Fruit fly (Drosophila melanogaster) whole organism, embryonic: Measurements from ENCODE around the gene CG4653.

Experiments used
- Bgb ChIP-seq: fragments of 200-800 bp; sonication (Bioruptor generic); IDR thresholded peaks from 2 replicates; pipeline ENCODE4 v1.3.6; 2022; ENCODE audit warnings: missing biosample characterization, missing genetic modification characterization; ENCODE audit not compliant: partially characterized antibody
- CG10959 ChIP-seq: fragments of 200-800 bp; sonication (Bioruptor generic); IDR thresholded peaks from 2 replicates; pipeline ENCODE4 v1.3.6; 2022; ENCODE audit warnings: missing biosample characterization, missing genetic modification characterization
- CG11504 ChIP-seq: fragments of 200-800 bp; sonication (Bioruptor generic); optimal IDR thresholded peaks from 3 replicates; lab custom pipeline; 2019; ENCODE audit warnings: missing biosample characterization, mild to moderate bottlenecking, missing genetic modification characterization, moderate library complexity
- CG12769 ChIP-seq: fragments of 200-800 bp; sonication (Bioruptor generic); optimal IDR thresholded peaks from 2 replicates; lab custom pipeline; 2019; ENCODE audit warnings: missing biosample characterization, mild to moderate bottlenecking, missing genetic modification characterization, moderate library complexity
- CG13624 ChIP-seq: fragments of 200-800 bp; sonication (Bioruptor generic); optimal IDR thresholded peaks from 2 replicates; lab custom pipeline; 2016; ENCODE audit warnings: missing biosample characterization, missing genetic modification characterization
- CG14014 ChIP-seq: fragments of 200-800 bp; sonication (Bioruptor generic); IDR thresholded peaks from 2 replicates; pipeline ENCODE4 v1.3.6; 2022; ENCODE audit warnings: missing biosample characterization, missing genetic modification characterization
- CG15269 ChIP-seq: fragments of 200-800 bp; sonication (Bioruptor generic); optimal IDR thresholded peaks from 2 replicates; lab custom pipeline; 2018; ENCODE audit warnings: missing biosample characterization, mild to moderate bottlenecking, missing genetic modification characterization, moderate library complexity
- CG16813 ChIP-seq: fragments of 200-800 bp; sonication (Bioruptor generic); IDR thresholded peaks from 3 replicates; pipeline ENCODE4 v1.3.6; 2022; ENCODE audit warnings: missing biosample characterization, missing genetic modification characterization; ENCODE audit not compliant: partially characterized antibody
- CG16815 ChIP-seq: fragments of 200-800 bp; sonication (Bioruptor generic); optimal IDR thresholded peaks from 3 replicates; lab custom pipeline; 2017; ENCODE audit warnings: missing biosample characterization, mild to moderate bottlenecking, missing genetic modification characterization
- CG17361 ChIP-seq: fragments of 200-800 bp; sonication (Bioruptor generic); IDR thresholded peaks from 3 replicates; pipeline ENCODE4 v1.3.6; 2022; ENCODE audit warnings: missing biosample characterization, missing genetic modification characterization
- CG1832 ChIP-seq: fragments of 200-800 bp; sonication (Bioruptor generic); optimal IDR thresholded peaks from 2 replicates; lab custom pipeline; 2017; ENCODE audit warnings: missing biosample characterization, mild to moderate bottlenecking, missing genetic modification characterization, inconsistent platforms
- CG18476 ChIP-seq: fragments of 200-800 bp; sonication (Bioruptor generic); optimal IDR thresholded peaks from 2 replicates; lab custom pipeline; 2016; ENCODE audit warnings: missing biosample characterization, mild to moderate bottlenecking, missing genetic modification characterization
- CG30020 ChIP-seq: fragments of 200-800 bp; optimal IDR thresholded peaks from 2 replicates; lab custom pipeline; 2019; ENCODE audit warnings: missing biosample characterization, mild to moderate bottlenecking, missing genetic modification characterization, moderate library complexity
- CG30403 ChIP-seq: fragments of 200-800 bp; sonication (Bioruptor generic); optimal IDR thresholded peaks from 3 replicates; lab custom pipeline; 2016; ENCODE audit warnings: missing biosample characterization, missing genetic modification characterization
- CG31388 ChIP-seq: fragments of 200-800 bp; sonication (Bioruptor generic); optimal IDR thresholded peaks from 2 replicates; lab custom pipeline; 2016; ENCODE audit warnings: missing biosample characterization, missing genetic modification characterization
- CG34224 ChIP-seq: fragments of 200-800 bp; sonication (Bioruptor generic); IDR thresholded peaks from 3 replicates; pipeline ENCODE4 v1.3.6; 2022; ENCODE audit warnings: missing biosample characterization, missing genetic modification characterization; ENCODE audit not compliant: partially characterized antibody
- CG3847 ChIP-seq: fragments of 200-800 bp; sonication (Bioruptor generic); IDR thresholded peaks from 2 replicates; pipeline ENCODE4 v1.3.6; 2022; ENCODE audit warnings: missing biosample characterization, missing genetic modification characterization
- CG42726 ChIP-seq: fragments of 200-800 bp; sonication (Bioruptor generic); IDR thresholded peaks from 2 replicates; pipeline ENCODE4 v1.3.6; 2022; ENCODE audit warnings: missing biosample characterization, missing genetic modification characterization; ENCODE audit not compliant: partially characterized antibody
- CG4282 ChIP-seq: fragments of 200-800 bp; sonication (Bioruptor generic); optimal IDR thresholded peaks from 2 replicates; lab custom pipeline; 2016; ENCODE audit warnings: missing biosample characterization, missing genetic modification characterization
- CG4328 ChIP-seq: fragments of 200-800 bp; sonication (Bioruptor generic); optimal IDR thresholded peaks from 3 replicates; lab custom pipeline; 2017; ENCODE audit warnings: missing biosample characterization, missing genetic modification reagents, missing genetic modification characterization
- CG4617 ChIP-seq: fragments of 200-800 bp; sonication (Bioruptor generic); optimal IDR thresholded peaks from 3 replicates; lab custom pipeline; 2016; ENCODE audit warnings: missing biosample characterization, missing genetic modification characterization, borderline replicate concordance
- CG4707 ChIP-seq: fragments of 200-800 bp; sonication (Bioruptor generic); optimal IDR thresholded peaks from 2 replicates; lab custom pipeline; 2018; ENCODE audit warnings: missing biosample characterization, mild to moderate bottlenecking, missing genetic modification characterization, moderate library complexity
- CG7963 ChIP-seq: fragments of 200-800 bp; sonication (Bioruptor generic); IDR thresholded peaks from 3 replicates; pipeline ENCODE4 v1.3.6; 2022; ENCODE audit warnings: missing biosample characterization, missing genetic modification characterization; ENCODE audit not compliant: partially characterized antibody
- CG9797 ChIP-seq: fragments of 200-800 bp; sonication (Bioruptor generic); optimal IDR thresholded peaks from 3 replicates; lab custom pipeline; 2018; ENCODE audit warnings: missing biosample characterization, mild to moderate bottlenecking, missing genetic modification characterization
- D19A ChIP-seq: fragments of 200-800 bp; optimal IDR thresholded peaks from 3 replicates; lab custom pipeline; 2019; ENCODE audit warnings: missing biosample characterization, mild to moderate bottlenecking, missing genetic modification characterization, moderate library complexity
- Doc3 ChIP-seq: fragments of 200-800 bp; sonication (Bioruptor generic); IDR thresholded peaks from 3 replicates; pipeline ENCODE4 v1.3.6; 2022; ENCODE audit warnings: missing biosample characterization, missing genetic modification characterization; ENCODE audit not compliant: partially characterized antibody
- Ets65A ChIP-seq: fragments of 200-800 bp; sonication (Bioruptor generic); peaks from one replicate; lab custom pipeline; 2016; ENCODE audit warnings: missing biosample characterization, missing genetic modification characterization
- Hmx ChIP-seq: fragments of 200-800 bp; sonication (Bioruptor generic); optimal IDR thresholded peaks from 2 replicates; lab custom pipeline; 2016; ENCODE audit warnings: missing biosample characterization, missing genetic modification characterization
- Lpt ChIP-seq: fragments of >200 bp; optimal IDR thresholded peaks from 2 replicates; lab custom pipeline; 2018; ENCODE audit warnings: missing biosample characterization, missing genetic modification characterization
- Med ChIP-seq: fragments of 200-800 bp; sonication (Bioruptor generic); peaks from one replicate; lab custom pipeline; 2016; ENCODE audit warnings: missing biosample characterization, missing genetic modification characterization, mild to moderate bottlenecking, inconsistent platforms, moderate library complexity
- al ChIP-seq: fragments of 200-800 bp; sonication (Bioruptor generic); IDR thresholded peaks from 2 replicates; pipeline ENCODE4 v1.3.6; 2022; ENCODE audit warnings: missing biosample characterization, missing genetic modification characterization
- amos ChIP-seq: fragments of 200-800 bp; sonication (Bioruptor generic); IDR thresholded peaks from 2 replicates; pipeline ENCODE4 v1.3.6; 2022; ENCODE audit warnings: missing biosample characterization, missing genetic modification characterization; ENCODE audit not compliant: partially characterized antibody
- bbx ChIP-seq: fragments of 200-800 bp; sonication (Bioruptor generic); IDR thresholded peaks from 2 replicates; pipeline ENCODE4 v1.3.6; 2022; ENCODE audit warnings: missing biosample characterization, missing genetic modification characterization; ENCODE audit not compliant: partially characterized antibody
- br ChIP-seq: fragments of >200 bp; optimal IDR thresholded peaks from 2 replicates; lab custom pipeline; 2017
- cg ChIP-seq: fragments of 200-800 bp; sonication (Bioruptor generic); optimal IDR thresholded peaks from 3 replicates; lab custom pipeline; 2019; ENCODE audit warnings: missing biosample characterization, mild to moderate bottlenecking, missing genetic modification characterization, moderate library complexity
- chinmo ChIP-seq: fragments of 200-800 bp; sonication (Bioruptor generic); IDR thresholded peaks from 4 replicates; pipeline ENCODE4 v1.3.6; 2022; ENCODE audit warnings: missing biosample characterization, missing genetic modification characterization; ENCODE audit not compliant: partially characterized antibody
- chn ChIP-seq: fragments of 200-800 bp; sonication (Bioruptor generic); optimal IDR thresholded peaks from 2 replicates; lab custom pipeline; 2016; ENCODE audit warnings: missing biosample characterization, missing genetic modification characterization
- en ChIP-seq: fragments of 200-800 bp; sonication (Bioruptor generic); optimal IDR thresholded peaks from 2 replicates; lab custom pipeline; 2016; ENCODE audit warnings: missing biosample characterization, missing genetic modification characterization
- fd64A ChIP-seq: fragments of 200-800 bp; sonication (Bioruptor generic); optimal IDR thresholded peaks from 3 replicates; lab custom pipeline; 2018; ENCODE audit warnings: missing biosample characterization, mild to moderate bottlenecking, missing genetic modification characterization
- gro ChIP-seq: fragments of 200-800 bp; sonication (Bioruptor generic); optimal IDR thresholded peaks from 2 replicates; lab custom pipeline; 2016; ENCODE audit warnings: missing biosample characterization, missing genetic modification characterization
- gsb-n ChIP-seq: fragments of 200-800 bp; sonication (Bioruptor generic); optimal IDR thresholded peaks from 3 replicates; lab custom pipeline; 2018; ENCODE audit warnings: missing biosample characterization, mild to moderate bottlenecking, missing genetic modification characterization
- her ChIP-seq: fragments of 200-800 bp; sonication (Bioruptor generic); optimal IDR thresholded peaks from 2 replicates; lab custom pipeline; 2016; ENCODE audit warnings: missing biosample characterization, missing genetic modification characterization
- jigr1 ChIP-seq: fragments of 200-800 bp; sonication (Bioruptor generic); IDR thresholded peaks from 3 replicates; pipeline ENCODE4 v1.3.6; 2022; ENCODE audit warnings: missing biosample characterization, missing genetic modification characterization
- ken ChIP-seq: fragments of 200-800 bp; sonication (Bioruptor generic); IDR thresholded peaks from 3 replicates; pipeline ENCODE4 v1.3.6; 2022; ENCODE audit warnings: missing biosample characterization, missing genetic modification characterization
- pb ChIP-seq: fragments of 200-800 bp; sonication (Bioruptor generic); optimal IDR thresholded peaks from 3 replicates; lab custom pipeline; 2016; ENCODE audit warnings: missing biosample characterization, missing genetic modification characterization
- pfk ChIP-seq: fragments of 200-800 bp; sonication (Bioruptor generic); optimal IDR thresholded peaks from 2 replicates; lab custom pipeline; 2018; ENCODE audit warnings: missing biosample characterization, mild to moderate bottlenecking, missing genetic modification characterization, moderate library complexity
- sima ChIP-seq: fragments of 200-800 bp; sonication (Bioruptor generic); optimal IDR thresholded peaks from 2 replicates; lab custom pipeline; 2016; ENCODE audit warnings: missing biosample characterization, missing genetic modification characterization
- so ChIP-seq: fragments of 200-800 bp; sonication (Bioruptor generic); IDR thresholded peaks from 3 replicates; pipeline ENCODE4 v1.3.6; 2022; ENCODE audit warnings: missing biosample characterization, missing genetic modification characterization
- tap ChIP-seq: fragments of 200-800 bp; optimal IDR thresholded peaks from 3 replicates; lab custom pipeline; 2019; ENCODE audit warnings: missing biosample characterization, mild to moderate bottlenecking, missing genetic modification characterization, moderate library complexity
- zf30C ChIP-seq: fragments of 200-800 bp; sonication (Bioruptor generic); optimal IDR thresholded peaks from 3 replicates; lab custom pipeline; 2018; ENCODE audit warnings: missing biosample characterization, mild to moderate bottlenecking, missing genetic modification characterization

The CG4653 gene

DNA sequence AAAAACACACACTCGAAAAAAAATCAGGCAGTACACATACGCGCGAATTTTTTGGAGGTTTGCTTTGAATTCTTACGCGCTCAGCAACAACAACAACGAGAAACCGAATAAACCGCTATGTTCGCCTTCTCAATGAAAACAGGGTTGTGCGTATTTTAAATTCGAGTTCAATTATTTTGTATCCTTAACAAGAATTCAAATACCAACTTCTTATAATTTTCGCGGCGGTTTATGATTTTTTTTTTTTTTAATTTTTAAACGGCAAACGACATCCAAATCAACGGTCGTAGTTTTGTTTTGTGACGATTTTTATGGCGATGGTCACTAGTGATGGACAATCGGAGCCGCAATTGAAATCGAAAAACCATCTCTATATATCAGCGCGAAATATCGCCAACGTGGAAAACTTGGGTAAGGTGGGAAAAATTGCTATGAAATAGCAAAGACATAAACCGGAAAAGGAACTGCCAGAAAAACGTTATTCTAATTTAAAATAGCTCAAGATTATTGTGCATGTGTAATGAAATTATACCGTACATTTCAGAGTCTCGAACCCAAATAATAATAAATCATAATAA is 47.8 kb downstream of the CG4653 start, which contains the start of gene goe (continued):
- TF ChIP-seq zf30C (GFP tag; lab: Kevin White, UChicago): no peak
- peak; percentile 72 for TF ChIP-seq gsb-n (tag; lab: Kevin White, UChicago)
- no peak for TF ChIP-seq br (lab: Kevin White, UChicago)
- TF ChIP-seq CG17361: peak; percentile 39; the same call in 2 of the 3 replicates
- peak; percentile 94 for TF ChIP-seq gro (GFP tag; lab: Kevin White, UChicago)
- TF ChIP-seq CG16815 (GFP tag; lab: Kevin White, UChicago): peak; percentile 50
- TF ChIP-seq Hmx (GFP tag; lab: Kevin White, UChicago): peak; percentile 42
- TF ChIP-seq Bgb: peak; percentile 97
- TF ChIP-seq CG42726 (GFP tag; lab: Robert Waterston, UW): peak; percentile 95
- peak; percentile 25 for TF ChIP-seq CG4617 (GFP tag; lab: Kevin White, UChicago)
- peak; percentile 75 for TF ChIP-seq CG15269 (tag; lab: Kevin White, UChicago)
- peak; percentile 95 for TF ChIP-seq bbx (GFP tag; lab: Robert Waterston, UW)
- TF ChIP-seq CG14014 (GFP tag; lab: Robert Waterston, UW): peak; percentile 85
- peak; percentile 63 for TF ChIP-seq CG4707 (GFP tag; lab: Kevin White, UChicago)
- peak; percentile 92 for TF ChIP-seq CG13624 (GFP tag; lab: Kevin White, UChicago)
- peak; percentile 41 for TF ChIP-seq CG9797 (GFP tag; lab: Kevin White, UChicago)
- peak; percentile 34 for TF ChIP-seq tap
- peak; percentile 80 for TF ChIP-seq CG4282 (GFP tag; lab: Kevin White, UChicago)
- peak; percentile 61 for TF ChIP-seq CG10959 (GFP tag; lab: Robert Waterston, UW)
- peak; percentile 61 for TF ChIP-seq CG11504
- peak; percentile 88 for TF ChIP-seq ken (GFP tag; lab: Robert Waterston, UW)
- TF ChIP-seq amos (GFP tag; lab: Robert Waterston, UW): peak; percentile 97
- no peak for TF ChIP-seq jigr1 (GFP tag; lab: Robert Waterston, UW)
- TF ChIP-seq her (GFP tag; lab: Kevin White, UChicago): peak; percentile 79
- TF ChIP-seq Ets65A (GFP tag; lab: Kevin White, UChicago): peak; percentile 99
- peak; percentile 78 for TF ChIP-seq al
- TF ChIP-seq en (GFP tag; lab: Kevin White, UChicago): peak; percentile 71
- peak; percentile 65 for TF ChIP-seq pb (GFP tag; lab: Kevin White, UChicago)
- TF ChIP-seq cg (GFP tag; lab: Kevin White, UChicago): peak; percentile 53
- TF ChIP-seq CG30403: peak; percentile 82
- TF ChIP-seq D19A: no peak
- TF ChIP-seq CG31388: no peak
- TF ChIP-seq Lpt (GFP tag; lab: Kevin White, UChicago): no peak
- peak; percentile 92 for TF ChIP-seq CG16813 (GFP tag; lab: Robert Waterston, UW)
- TF ChIP-seq CG18476 (GFP tag; lab: Kevin White, UChicago): no peak
- peak; percentile 81 for TF ChIP-seq chn
- peak; percentile 66; the same call in 2 of the 3 replicates for TF ChIP-seq so
- TF ChIP-seq chinmo (GFP tag; lab: Robert Waterston, UW): peak; percentile 91; the same call in 3 of the 4 replicates
- TF ChIP-seq CG7963: peak; percentile 65; the same call in 1 of the 3 replicates
- TF ChIP-seq CG4328 (GFP tag; lab: Kevin White, UChicago): peak; percentile 64
- TF ChIP-seq CG12769: peak; percentile 81
- peak; percentile 69 for TF ChIP-seq Doc3 (GFP tag; lab: Robert Waterston, UW)
- peak; percentile 81 for TF ChIP-seq CG3847
- peak; percentile 98 for TF ChIP-seq Med (GFP tag; lab: Kevin White, UChicago)
- TF ChIP-seq CG34224: peak; percentile 86
- TF ChIP-seq pfk: peak; percentile 49
- TF ChIP-seq fd64A (GFP tag; lab: Kevin White, UChicago): no peak
- peak; percentile 72 for TF ChIP-seq sima (GFP tag; lab: Kevin White, UChicago)
- no peak for TF ChIP-seq CG1832 (GFP tag; lab: Kevin White, UChicago)
- peak; percentile 38 for TF ChIP-seq CG30020 (tag; lab: Kevin White, UChicago)
